Worm (Caenorhabditis elegans): ENCODE results near the gene K02F6.8.

ce11 chrII:2563973-2564372 is 29.1 kb upstream of the K02F6.8 start, which contains the start of gene nep-18:
- TF ChIP-seq tab-1 (GFP tag; IDR thresholded peaks at IDR 0.05) (no peak), flt-1 (GFP tag; IDR thresholded peaks at IDR 0.05) (no peak), ztf-29 (GFP tag; IDR thresholded peaks at IDR 0.05) (no peak), klf-2 (GFP tag; conservative IDR thresholded peaks at IDR 0.05) (no peak), cog-1 (tag; optimal IDR thresholded peaks at IDR 0.05) (no peak), med-1 (GFP tag; optimal IDR thresholded peaks at IDR 0.05; ENCODE audit: insufficient read depth) (no peak), ztf-23 (GFP tag; IDR thresholded peaks at IDR 0.05) (no peak), ref-1 (GFP tag; conservative IDR thresholded peaks at IDR 0.05) (no peak), T22C8.4 (GFP tag; IDR thresholded peaks at IDR 0.05) (no peak)
